Fruit fly (Drosophila melanogaster) whole organism, adult: Measurements from ENCODE around the gene dmrt93B.

Experiments
- CG14711 ChIP-seq: fragments of 200-800 bp; sonication (Bioruptor generic); optimal IDR thresholded peaks from 2 replicates; lab custom pipeline; 2018; ENCODE audit warnings: missing biosample characterization, mild to moderate bottlenecking, missing genetic modification characterization, moderate library complexity
- CG1620 ChIP-seq: fragments of 200-800 bp; sonication (Bioruptor generic); optimal IDR thresholded peaks from 2 replicates; lab custom pipeline; 2016; ENCODE audit warnings: missing biosample characterization, missing genetic modification characterization
- CG5204 ChIP-seq: fragments of 200-800 bp; sonication (Bioruptor generic); optimal IDR thresholded peaks from 2 replicates; lab custom pipeline; 2016; ENCODE audit warnings: missing biosample characterization, missing genetic modification characterization
- CG7045 ChIP-seq: fragments of 200-800 bp; sonication (Bioruptor generic); optimal IDR thresholded peaks from 2 replicates; lab custom pipeline; 2017; ENCODE audit warnings: missing biosample characterization, mild to moderate bottlenecking, missing genetic modification characterization
- CG7101 ChIP-seq: fragments of 200-800 bp; sonication (Bioruptor generic); optimal IDR thresholded peaks from 2 replicates; lab custom pipeline; 2018; ENCODE audit warnings: missing biosample characterization, mild to moderate bottlenecking, missing genetic modification characterization, moderate library complexity
- Hr96 ChIP-seq: fragments of 200-800 bp; sonication (Bioruptor generic); optimal IDR thresholded peaks from 2 replicates; lab custom pipeline; 2016; ENCODE audit warnings: missing biosample characterization, missing genetic modification characterization
- Mnt ChIP-seq: fragments of 200-800 bp; sonication (Bioruptor generic); optimal IDR thresholded peaks from 2 replicates; lab custom pipeline; 2016; ENCODE audit warnings: missing biosample characterization, mild to moderate bottlenecking, missing genetic modification characterization
- bab1 ChIP-seq: fragments of 200-800 bp; sonication (Bioruptor generic); optimal IDR thresholded peaks from 3 replicates; lab custom pipeline; 2019; ENCODE audit warnings: missing biosample characterization, mild to moderate bottlenecking, missing genetic modification characterization, moderate library complexity
- kay ChIP-seq: fragments of 200-800 bp; sonication (Bioruptor generic); peaks from one replicate; lab custom pipeline; 2016; ENCODE audit warnings: missing biosample characterization, missing genetic modification characterization, borderline replicate concordance
- pad ChIP-seq: fragments of 200-800 bp; sonication (Bioruptor generic); optimal IDR thresholded peaks from 3 replicates; lab custom pipeline; 2017; ENCODE audit warnings: missing biosample characterization, missing genetic modification characterization, mild to moderate bottlenecking, moderate library complexity, missing genetic modification reagents
- tj ChIP-seq: fragments of 200-800 bp; sonication (Bioruptor generic); optimal IDR thresholded peaks from 3 replicates; lab custom pipeline; 2017; ENCODE audit warnings: missing biosample characterization, mild to moderate bottlenecking, missing genetic modification characterization, moderate library complexity

- no peak for TF ChIP-seq bab1 (GFP tag; lab: Kevin White, UChicago)
- TF ChIP-seq Hr96 (GFP tag; lab: Kevin White, UChicago): no peak
- no peak for TF ChIP-seq CG7045 (GFP tag; lab: Kevin White, UChicago)
- TF ChIP-seq pad (GFP tag; lab: Kevin White, UChicago): no peak
- peak; percentile 31 for TF ChIP-seq tj
- TF ChIP-seq Mnt (GFP tag; lab: Kevin White, UChicago): peak; percentile 67
- TF ChIP-seq CG5204 (GFP tag; lab: Kevin White, UChicago): no peak
- no peak for TF ChIP-seq CG14711
- TF ChIP-seq kay (GFP tag; lab: Kevin White, UChicago): no peak
- TF ChIP-seq CG1620 (GFP tag; lab: Kevin White, UChicago): no peak
- TF ChIP-seq CG7101 (tag; lab: Kevin White, UChicago): peak; percentile 32
These were observed 45.0 kb downstream of the dmrt93B start, which contains the start of gene Bdbt for dm6 chr3R:21118784-21119183.
